Fruit fly (Drosophila melanogaster) whole organism, embryonic: ENCODE data around the gene CNPYb.

Source experiments
- CG12236 ChIP-seq: fragments of 200-800 bp; sonication (Bioruptor generic); optimal IDR thresholded peaks from 2 replicates; lab custom pipeline; 2016; ENCODE audit warnings: missing biosample characterization, missing genetic modification characterization
- CG13123 ChIP-seq: fragments of 200-800 bp; sonication (Bioruptor generic); optimal IDR thresholded peaks from 2 replicates; lab custom pipeline; 2016; ENCODE audit warnings: missing biosample characterization, missing genetic modification characterization
- CG13624 ChIP-seq: fragments of 200-800 bp; sonication (Bioruptor generic); optimal IDR thresholded peaks from 2 replicates; lab custom pipeline; 2016; ENCODE audit warnings: missing biosample characterization, missing genetic modification characterization
- CG13775 ChIP-seq: fragments of 200-800 bp; sonication (Bioruptor generic); optimal IDR thresholded peaks from 3 replicates; lab custom pipeline; 2017; ENCODE audit warnings: missing biosample characterization, mild to moderate bottlenecking, missing genetic modification characterization
- CG14050 ChIP-seq: fragments of 200-800 bp; sonication (Bioruptor generic); IDR thresholded peaks from 3 replicates; pipeline ENCODE4 v1.3.6; 2022; ENCODE audit warnings: missing biosample characterization, missing genetic modification characterization
- CG1529 ChIP-seq: fragments of 200-800 bp; sonication (Bioruptor generic); optimal IDR thresholded peaks from 3 replicates; lab custom pipeline; 2018; ENCODE audit warnings: missing biosample characterization, missing genetic modification characterization
- CG1647 ChIP-seq: fragments of 200-800 bp; sonication (Bioruptor generic); optimal IDR thresholded peaks from 3 replicates; lab custom pipeline; 2016; ENCODE audit warnings: missing biosample characterization, missing genetic modification characterization
- CG17385 ChIP-seq: fragments of 200-800 bp; sonication (Bioruptor generic); optimal IDR thresholded peaks from 3 replicates; lab custom pipeline; 2018; ENCODE audit warnings: missing biosample characterization, mild to moderate bottlenecking, missing genetic modification characterization
- CG17912 ChIP-seq: fragments of 200-800 bp; sonication (Bioruptor generic); optimal IDR thresholded peaks from 2 replicates; lab custom pipeline; 2018; ENCODE audit warnings: missing biosample characterization, mild to moderate bottlenecking, missing genetic modification characterization
- CG3065 ChIP-seq: fragments of 200-800 bp; sonication (Bioruptor generic); optimal IDR thresholded peaks from 2 replicates; lab custom pipeline; 2016; ENCODE audit warnings: missing biosample characterization, missing genetic modification characterization
- CG34422 ChIP-seq: fragments of 200-800 bp; sonication (Bioruptor generic); IDR thresholded peaks from 3 replicates; pipeline ENCODE4 v1.3.6; 2022; ENCODE audit warnings: missing biosample characterization, missing genetic modification characterization
- CG6272 ChIP-seq: fragments of 200-800 bp; sonication (Bioruptor generic); IDR thresholded peaks from 2 replicates; pipeline ENCODE4 v1.3.6; 2022; ENCODE audit warnings: missing biosample characterization, missing genetic modification characterization
- CG6813 ChIP-seq: fragments of 200-800 bp; sonication (Bioruptor generic); optimal IDR thresholded peaks from 2 replicates; lab custom pipeline; 2017; ENCODE audit warnings: missing biosample characterization, missing genetic modification characterization, mild to moderate bottlenecking, moderate library complexity, missing genetic modification reagents
- CG7271 ChIP-seq: fragments of 200-800 bp; sonication (Bioruptor generic); optimal IDR thresholded peaks from 2 replicates; lab custom pipeline; 2018; ENCODE audit warnings: missing biosample characterization, mild to moderate bottlenecking, missing genetic modification characterization, moderate library complexity
- CG7357 ChIP-seq: fragments of 200-800 bp; sonication (Bioruptor generic); IDR thresholded peaks from 3 replicates; pipeline ENCODE4 v1.3.6; 2022; ENCODE audit warnings: missing biosample characterization, missing genetic modification characterization
- CG8281 ChIP-seq: fragments of 200-800 bp; sonication (Bioruptor generic); optimal IDR thresholded peaks from 2 replicates; lab custom pipeline; 2018; ENCODE audit warnings: missing biosample characterization, mild to moderate bottlenecking, missing genetic modification characterization, moderate library complexity
- CG9876 ChIP-seq: fragments of 200-800 bp; sonication (Bioruptor generic); optimal IDR thresholded peaks from 2 replicates; lab custom pipeline; 2016; ENCODE audit warnings: missing biosample characterization, missing genetic modification characterization
- Eip74EF ChIP-seq, 2 experiments: fragments of 200-800 bp in 1 of 2; fragments of >200 bp in 1 of 2; sonication (Bioruptor generic) in 1 of 2; optimal IDR thresholded peaks; 2 replicates each; lab custom pipeline; 2017 to 2019; ENCODE audit warnings: missing biosample characterization in 2 of 2, missing genetic modification characterization in 2 of 2, mild to moderate bottlenecking in 1 of 2, moderate library complexity in 1 of 2
- H2.0 ChIP-seq: fragments of 200-800 bp; sonication (Bioruptor generic); IDR thresholded peaks from 2 replicates; pipeline ENCODE4 v1.3.6; 2022; ENCODE audit warnings: missing biosample characterization, missing genetic modification characterization
- HmgD ChIP-seq: fragments of 200-800 bp; sonication (Bioruptor generic); optimal IDR thresholded peaks from 3 replicates; lab custom pipeline; 2016; ENCODE audit warnings: missing biosample characterization, missing genetic modification characterization
- Hsf ChIP-seq: fragments of 200-800 bp; sonication (Bioruptor generic); optimal IDR thresholded peaks from 3 replicates; lab custom pipeline; 2016; ENCODE audit warnings: missing biosample characterization, missing genetic modification characterization
- Lim3 ChIP-seq: fragments of 200-800 bp; sonication (Bioruptor generic); IDR thresholded peaks from 2 replicates; pipeline ENCODE4 v1.3.6; 2022; ENCODE audit warnings: missing biosample characterization, missing genetic modification characterization
- MBD-R2 ChIP-seq: fragments of 200-800 bp; sonication (Bioruptor generic); IDR thresholded peaks from 2 replicates; pipeline ENCODE4 v1.3.6; 2022; ENCODE audit warnings: missing biosample characterization, missing genetic modification characterization
- Meics ChIP-seq: fragments of 200-800 bp; sonication (Bioruptor generic); optimal IDR thresholded peaks from 2 replicates; lab custom pipeline; 2017; ENCODE audit warnings: missing biosample characterization, mild to moderate bottlenecking, missing genetic modification characterization
- NC2β ChIP-seq: fragments of 200-800 bp; sonication (Bioruptor generic); optimal IDR thresholded peaks from 2 replicates; lab custom pipeline; 2016; ENCODE audit warnings: missing biosample characterization, missing genetic modification characterization
- Oli ChIP-seq: fragments of 200-800 bp; sonication (Bioruptor generic); optimal IDR thresholded peaks from 2 replicates; lab custom pipeline; 2018; ENCODE audit warnings: missing biosample characterization, mild to moderate bottlenecking, missing genetic modification characterization, moderate library complexity
- Sry-β ChIP-seq: fragments of 200-800 bp; sonication (Bioruptor generic); optimal IDR thresholded peaks from 2 replicates; lab custom pipeline; 2018; ENCODE audit warnings: missing biosample characterization, mild to moderate bottlenecking, missing genetic modification characterization, moderate library complexity
- Xrp1 ChIP-seq: fragments of 200-800 bp; sonication (Bioruptor generic); IDR thresholded peaks from 2 replicates; pipeline ENCODE4 v1.3.6; 2022; ENCODE audit warnings: missing biosample characterization, missing genetic modification characterization
- al ChIP-seq: fragments of 200-800 bp; sonication (Bioruptor generic); IDR thresholded peaks from 2 replicates; pipeline ENCODE4 v1.3.6; 2022; ENCODE audit warnings: missing biosample characterization, missing genetic modification characterization
- cas ChIP-seq: fragments of 200-800 bp; sonication (Bioruptor generic); IDR thresholded peaks from 2 replicates; pipeline ENCODE4 v1.3.6; 2022; ENCODE audit warnings: missing biosample characterization, missing genetic modification characterization
- chm ChIP-seq: fragments of 200-800 bp; sonication (Bioruptor generic); IDR thresholded peaks from 2 replicates; pipeline ENCODE4 v1.3.6; 2022; ENCODE audit warnings: missing biosample characterization, missing genetic modification characterization
- dati ChIP-seq: fragments of 200-800 bp; sonication (Bioruptor generic); IDR thresholded peaks from 2 replicates; pipeline ENCODE4 v1.3.6; 2022; ENCODE audit warnings: missing biosample characterization, missing genetic modification characterization
- dm ChIP-seq: fragments of 200-800 bp; sonication (Bioruptor generic); optimal IDR thresholded peaks from 3 replicates; lab custom pipeline; 2016; ENCODE audit warnings: missing biosample characterization, missing genetic modification characterization
- dmrt99B ChIP-seq: fragments of 200-800 bp; sonication (Bioruptor generic); optimal IDR thresholded peaks from 2 replicates; lab custom pipeline; 2018; ENCODE audit warnings: missing biosample characterization, mild to moderate bottlenecking, missing genetic modification characterization, moderate library complexity
- eve ChIP-seq, 2 experiments: fragments of >200 bp; optimal IDR thresholded peaks; 2 replicates each; lab custom pipeline; 2017; ENCODE audit warnings: missing biosample characterization in 2 of 2, missing genetic modification characterization in 2 of 2
- eyg ChIP-seq: fragments of 200-800 bp; sonication (Bioruptor generic); optimal IDR thresholded peaks from 3 replicates; lab custom pipeline; 2016; ENCODE audit warnings: missing biosample characterization, missing genetic modification characterization
- gcm2 ChIP-seq: fragments of 200-800 bp; sonication (Bioruptor generic); optimal IDR thresholded peaks from 2 replicates; lab custom pipeline; 2016; ENCODE audit warnings: missing biosample characterization, missing genetic modification characterization
- gt ChIP-seq: fragments of 200-800 bp; sonication (Bioruptor generic); IDR thresholded peaks from 2 replicates; pipeline ENCODE4 v1.3.6; 2022; ENCODE audit warnings: missing biosample characterization, missing genetic modification characterization
- kah ChIP-seq: fragments of 200-800 bp; sonication (Bioruptor generic); optimal IDR thresholded peaks from 2 replicates; lab custom pipeline; 2018; ENCODE audit warnings: missing biosample characterization, mild to moderate bottlenecking, missing genetic modification characterization
- maf-S ChIP-seq: fragments of 200-800 bp; sonication (Bioruptor generic); optimal IDR thresholded peaks from 2 replicates; lab custom pipeline; 2016; ENCODE audit warnings: missing biosample characterization, missing genetic modification characterization
- org-1 ChIP-seq: fragments of 200-800 bp; sonication (Bioruptor generic); optimal IDR thresholded peaks from 2 replicates; lab custom pipeline; 2017; ENCODE audit warnings: missing biosample characterization, missing genetic modification characterization
- repo ChIP-seq: fragments of 200-800 bp; sonication (Bioruptor generic); optimal IDR thresholded peaks from 2 replicates; lab custom pipeline; 2016; ENCODE audit warnings: missing biosample characterization, missing genetic modification characterization
- sens ChIP-seq: fragments of 200-800 bp; sonication (Bioruptor generic); peaks from one replicate; lab custom pipeline; 2016; ENCODE audit warnings: missing biosample characterization, missing genetic modification characterization
- twi ChIP-seq: fragments of 200-800 bp; optimal IDR thresholded peaks from 2 replicates; lab custom pipeline; 2019; ENCODE audit warnings: missing biosample characterization, mild to moderate bottlenecking, missing genetic modification characterization, moderate library complexity
- vvl ChIP-seq: fragments of 200-800 bp; sonication (Bioruptor generic); IDR thresholded peaks from 2 replicates; pipeline ENCODE4 v1.3.6; 2022; ENCODE audit warnings: missing biosample characterization, missing genetic modification characterization
- wor ChIP-seq: fragments of 200-800 bp; sonication (Bioruptor generic); IDR thresholded peaks from 2 replicates; pipeline ENCODE4 v1.3.6; 2022; ENCODE audit warnings: missing biosample characterization, missing genetic modification characterization
- zen ChIP-seq: fragments of 200-800 bp; sonication (Bioruptor generic); optimal IDR thresholded peaks from 3 replicates; lab custom pipeline; 2018; ENCODE audit warnings: missing biosample characterization, mild to moderate bottlenecking, missing genetic modification characterization, moderate library complexity

The CNPYb gene

DNA sequence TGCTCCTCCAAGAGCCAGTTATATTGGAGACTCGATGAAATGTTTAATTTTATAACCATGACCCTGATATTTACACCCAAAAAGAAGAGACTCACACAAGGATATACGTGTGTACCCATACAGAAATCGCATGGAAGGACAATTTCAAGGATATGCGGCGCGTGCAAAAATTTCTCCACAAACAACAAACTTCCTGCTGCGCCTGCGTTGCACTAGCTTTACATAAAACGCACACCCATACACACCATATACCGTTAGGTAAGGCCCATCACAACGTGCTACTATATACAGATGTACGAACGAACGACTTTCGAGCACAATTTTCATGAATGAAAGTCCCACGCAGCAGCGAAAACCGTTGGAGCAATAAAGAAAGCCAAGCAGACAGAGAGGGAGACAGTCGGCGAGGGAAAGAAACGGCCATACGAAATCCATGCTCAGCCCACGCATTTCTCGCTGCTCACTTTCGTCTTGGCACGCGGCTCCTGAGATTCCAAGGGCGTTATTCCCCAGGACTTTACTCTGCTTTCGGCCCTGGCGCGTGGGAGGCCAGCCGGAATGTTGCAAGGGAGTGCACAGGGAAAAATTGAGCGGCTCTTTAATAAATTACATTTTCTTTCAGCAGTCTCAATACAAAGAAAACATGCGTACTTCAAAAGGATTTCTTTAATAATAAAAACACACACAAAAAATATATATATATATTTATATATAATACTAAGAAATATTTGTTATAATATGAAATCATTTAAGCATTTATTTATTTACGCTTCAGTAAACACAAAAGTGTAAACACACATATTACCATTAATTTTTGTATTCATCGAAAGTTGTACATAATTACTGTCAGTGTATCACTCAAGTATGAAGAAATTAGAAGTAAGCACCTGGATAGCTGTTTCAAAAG is 8.4 kb downstream of the CNPYb start (continued):
- TF ChIP-seq Xrp1 (GFP tag; lab: Robert Waterston, UW) = peak; percentile 28; the same call in 1 of the 2 replicates
- no peak for TF ChIP-seq Lim3
- TF ChIP-seq CG7357 (GFP tag; lab: Robert Waterston, UW) = no peak
- no peak for TF ChIP-seq CG12236
- no peak for TF ChIP-seq CG9876 (GFP tag; lab: Kevin White, UChicago)
- TF ChIP-seq, all 482 proteins: peak for 101

DNA sequence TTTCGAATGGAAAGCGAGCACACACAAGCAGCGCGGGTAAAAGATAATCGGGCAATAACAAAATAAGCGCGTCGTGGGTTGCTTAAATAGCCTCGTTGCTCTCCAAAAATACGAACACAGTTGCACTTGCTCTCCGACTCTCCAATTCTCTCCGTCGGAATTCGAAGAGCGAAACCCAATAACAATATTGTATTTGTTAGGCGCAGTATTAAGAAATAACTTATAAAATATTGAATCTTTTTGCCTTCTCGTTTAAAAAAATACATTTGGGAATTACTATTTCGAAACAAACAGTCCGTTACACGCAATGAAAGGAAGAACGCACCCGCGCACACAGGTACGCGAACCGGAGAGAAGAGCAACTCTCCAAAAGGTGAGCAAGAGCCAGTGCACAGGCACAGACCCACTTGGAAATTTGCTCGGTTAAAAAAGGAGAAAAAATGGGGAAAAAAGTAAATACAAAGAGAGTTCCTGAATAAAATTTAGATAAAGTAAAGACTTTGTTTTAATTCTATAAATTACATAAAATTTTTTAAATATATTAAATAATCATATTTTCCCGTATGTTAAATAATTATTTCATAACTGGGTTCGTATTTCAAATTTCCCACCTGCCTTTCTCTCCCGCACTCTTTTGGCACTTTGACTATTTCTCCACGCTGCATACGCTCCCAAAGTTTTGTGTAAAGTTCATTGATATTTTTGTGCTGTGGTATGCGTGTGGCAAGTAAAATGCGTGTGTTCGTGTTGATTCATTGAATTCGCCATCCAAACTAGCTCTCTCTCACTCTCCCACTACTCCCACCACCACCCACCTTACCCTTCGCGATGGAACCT is 9.4 kb downstream of the CNPYb start, which contains the start of gene Mkp3:
Mkp3 (minus strand) TSS at position 63 of the 837 bp plus-strand sequence.
- TF ChIP-seq zen (tag; lab: Kevin White, UChicago) (peak; percentile 42), dm (GFP tag; lab: Kevin White, UChicago) (no peak), gcm2 (GFP tag; lab: Kevin White, UChicago) (peak; percentile 14), chm (GFP tag; lab: Robert Waterston, UW) (peak; percentile 71), Sry-β (GFP tag; lab: Kevin White, UChicago) (no peak), CG3065 (GFP tag; lab: Kevin White, UChicago) (peak; percentile 17), dati (GFP tag; lab: Robert Waterston, UW) (peak; percentile 53; the same call in 1 of the 2 replicates), sens (GFP tag; lab: Kevin White, UChicago) (peak; percentile 75), al (GFP tag; lab: Robert Waterston, UW) (peak; percentile 86), CG13775 (GFP tag; lab: Kevin White, UChicago) (peak; percentile 90), Eip74EF (GFP tag; optimal IDR thresholded peaks at IDR 0.05; lab: Kevin White, UChicago) (peak in 1 of 2 experiments; percentile 89), cas (GFP tag; lab: Robert Waterston, UW) (peak; percentile 43; the same call in 1 of the 2 replicates), CG17385 (peak; percentile 85), org-1 (GFP tag; lab: Kevin White, UChicago) (peak; percentile 89), H2.0 (GFP tag; lab: Robert Waterston, UW) (peak; percentile 87), NC2β (no peak), gt (GFP tag; lab: Robert Waterston, UW) (peak; percentile 61), CG1529 (GFP tag; lab: Kevin White, UChicago) (peak; percentile 82), maf-S (GFP tag; lab: Kevin White, UChicago) (no peak), CG8281 (peak; percentile 77), Meics (GFP tag; lab: Kevin White, UChicago) (peak; percentile 96), repo (GFP tag; lab: Kevin White, UChicago) (no peak), CG13624 (no peak), CG14050 (GFP tag; lab: Robert Waterston, UW) (peak; percentile 83), CG6813 (GFP tag; lab: Kevin White, UChicago) (peak; percentile 93), Oli (tag; lab: Kevin White, UChicago) (peak; percentile 90), MBD-R2 (GFP tag; lab: Robert Waterston, UW) (peak; percentile 62), dmrt99B (tag; lab: Kevin White, UChicago) (peak; percentile 92), CG17912 (GFP tag; lab: Kevin White, UChicago) (no peak), CG13123 (GFP tag; lab: Kevin White, UChicago) (peak; percentile 9), CG7271 (no peak), CG6272 (peak; percentile 83), Hsf (GFP tag; lab: Kevin White, UChicago) (peak; percentile 34), CG34422 (GFP tag; lab: Robert Waterston, UW) (peak; percentile 91), CG1647 (GFP tag; lab: Kevin White, UChicago) (no peak), kah (GFP tag; lab: Kevin White, UChicago) (peak; percentile 57), eyg (GFP tag; lab: Kevin White, UChicago) (no peak), twi (tag; lab: Kevin White, UChicago) (peak; percentile 70), wor (GFP tag; lab: Robert Waterston, UW) (peak; percentile 79), vvl (GFP tag; lab: Robert Waterston, UW) (peak; percentile 94), HmgD (GFP tag; lab: Kevin White, UChicago) (no peak), eve (GFP tag; optimal IDR thresholded peaks at IDR 0.05; lab: Kevin White, UChicago) (peak in 1 of 2 experiments; percentile 75)
